Worm (Caenorhabditis elegans) whole organism, L1 larva: ENCODE data around the gene php-3.

ENCODE experiments used
- ceh-63 ChIP-seq: fragments of 200-800 bp; sonication (Bioruptor generic); optimal IDR thresholded peaks from 2 replicates; lab custom pipeline; 2018; ENCODE audit warnings: mild to moderate bottlenecking, missing genetic modification characterization, missing compliant biosample characterization
- nhr-12 ChIP-seq: sonication (generic microtip); optimal IDR thresholded peaks from 2 replicates; lab custom pipeline; 2017; ENCODE audit warnings: missing biosample characterization, missing genetic modification characterization
- nhr-76 ChIP-seq: sonication (generic microtip); optimal IDR thresholded peaks from 2 replicates; lab custom pipeline; 2017; ENCODE audit warnings: missing biosample characterization, missing genetic modification characterization

DNA sequence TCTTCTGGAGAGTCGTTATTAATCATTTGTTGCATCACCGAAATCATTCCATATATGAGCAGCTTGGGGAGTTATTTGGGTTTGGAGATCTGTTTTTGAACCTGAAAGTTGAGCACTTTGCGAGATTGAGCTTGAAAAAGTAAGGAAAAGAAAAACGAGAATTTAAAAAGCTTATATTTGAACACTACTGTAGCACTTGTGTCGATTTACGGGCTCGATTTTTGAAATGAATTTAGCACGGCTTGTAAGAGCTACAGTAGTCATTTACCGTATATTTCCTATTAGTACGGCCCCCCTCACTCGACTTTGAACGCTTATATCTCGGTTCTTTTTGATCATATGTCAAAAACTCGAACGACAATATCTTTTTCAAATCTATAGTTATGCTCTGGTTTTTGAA lies 6.9 kb upstream of the php-3 start, which contains the start of gene nob-1:
- no peak for TF ChIP-seq nhr-12 (tag; lab: Kevin White, UChicago)
- no peak for TF ChIP-seq ceh-63 (GFP tag; lab: Kevin White, UChicago)
- TF ChIP-seq nhr-76 = no peak
